Fruit fly (Drosophila melanogaster): Measurements from ENCODE around the gene CG5418.

- no peak for TF ChIP-seq CG4496 (GFP tag; IDR thresholded peaks at IDR 0.05)
- TF ChIP-seq CG10348 (GFP tag; IDR thresholded peaks at IDR 0.05): no peak
- TF ChIP-seq gl (tag; optimal IDR thresholded peaks at IDR 0.05): no peak
- no peak for TF ChIP-seq Pif1A (GFP tag; optimal IDR thresholded peaks at IDR 0.05)
- TF ChIP-seq Pif1B (GFP tag; optimal IDR thresholded peaks at IDR 0.05): no peak
- no peak for TF ChIP-seq CG8301 (tag; optimal IDR thresholded peaks at IDR 0.05)
- TF ChIP-seq CG34367 (tag; optimal IDR thresholded peaks at IDR 0.05): no peak
- no peak for TF ChIP-seq CG15710 (tag; optimal IDR thresholded peaks at IDR 0.05)
- TF ChIP-seq CG13204 (GFP tag; optimal IDR thresholded peaks at IDR 0.05): no peak
- no peak for TF ChIP-seq CG8159 (tag; optimal IDR thresholded peaks at IDR 0.05)
- TF ChIP-seq CG14655 (GFP tag; optimal IDR thresholded peaks at IDR 0.05): no peak
- no peak for TF ChIP-seq rn (GFP tag; IDR thresholded peaks at IDR 0.05)
- no peak for TF ChIP-seq CG32121 (GFP tag; IDR thresholded peaks at IDR 0.05)
Measured at dm6 chr2L:12465164-12466011, 12.3 kb upstream of the CG5418 start.
